Fruit fly (Drosophila melanogaster) whole organism, embryonic: ENCODE data around the gene CG5758.

Experiments used
- Antp ChIP-seq: fragments of 200-800 bp; sonication (Bioruptor generic); optimal IDR thresholded peaks from 3 replicates; lab custom pipeline; 2016; ENCODE audit warnings: missing biosample characterization, missing genetic modification characterization
- Asciz ChIP-seq: fragments of 200-800 bp; sonication (Bioruptor generic); optimal IDR thresholded peaks from 2 replicates; lab custom pipeline; 2017; ENCODE audit warnings: missing biosample characterization, mild to moderate bottlenecking, missing genetic modification characterization, missing genetic modification reagents
- Atf6 ChIP-seq: fragments of 200-800 bp; sonication (Bioruptor generic); IDR thresholded peaks from 2 replicates; pipeline ENCODE4 v1.3.6; 2022; ENCODE audit warnings: missing biosample characterization, missing genetic modification characterization
- B-H1 ChIP-seq: fragments of 200-800 bp; sonication (Bioruptor generic); IDR thresholded peaks from 3 replicates; pipeline ENCODE4 v1.3.6; 2022; ENCODE audit warnings: missing biosample characterization, missing genetic modification characterization
- CG10209 ChIP-seq: fragments of 200-800 bp; sonication (Bioruptor generic); optimal IDR thresholded peaks from 3 replicates; lab custom pipeline; 2017; ENCODE audit warnings: missing biosample characterization, mild to moderate bottlenecking, missing genetic modification characterization, missing genetic modification reagents
- CG11456 ChIP-seq: fragments of 200-800 bp; sonication (Bioruptor generic); IDR thresholded peaks from 3 replicates; pipeline ENCODE4 v1.3.6; 2022; ENCODE audit warnings: missing biosample characterization, missing genetic modification characterization
- CG13123 ChIP-seq: fragments of 200-800 bp; sonication (Bioruptor generic); optimal IDR thresholded peaks from 2 replicates; lab custom pipeline; 2016; ENCODE audit warnings: missing biosample characterization, missing genetic modification characterization
- CG13296 ChIP-seq: fragments of 200-800 bp; sonication (Bioruptor generic); optimal IDR thresholded peaks from 3 replicates; lab custom pipeline; 2018; ENCODE audit warnings: missing biosample characterization, mild to moderate bottlenecking, missing genetic modification characterization
- CG13894 ChIP-seq: fragments of 200-800 bp; sonication (Bioruptor generic); optimal IDR thresholded peaks from 3 replicates; lab custom pipeline; 2018; ENCODE audit warnings: missing biosample characterization, mild to moderate bottlenecking, missing genetic modification characterization, moderate library complexity
- CG14441 ChIP-seq: fragments of 200-800 bp; sonication (Bioruptor generic); IDR thresholded peaks from 2 replicates; pipeline ENCODE4 v1.3.6; 2022; ENCODE audit warnings: missing biosample characterization, missing genetic modification characterization
- CG1529 ChIP-seq: fragments of 200-800 bp; sonication (Bioruptor generic); optimal IDR thresholded peaks from 3 replicates; lab custom pipeline; 2018; ENCODE audit warnings: missing biosample characterization, missing genetic modification characterization
- CG16813 ChIP-seq: fragments of 200-800 bp; sonication (Bioruptor generic); IDR thresholded peaks from 3 replicates; pipeline ENCODE4 v1.3.6; 2022; ENCODE audit warnings: missing biosample characterization, missing genetic modification characterization; ENCODE audit not compliant: partially characterized antibody
- CG17612 ChIP-seq: fragments of 200-800 bp; sonication (Bioruptor generic); IDR thresholded peaks from 2 replicates; pipeline ENCODE4 v1.3.6; 2022; ENCODE audit warnings: missing biosample characterization, missing genetic modification characterization
- CG18599 ChIP-seq: fragments of 200-800 bp; sonication (Bioruptor generic); optimal IDR thresholded peaks from 3 replicates; lab custom pipeline; 2017; ENCODE audit warnings: missing biosample characterization, missing genetic modification characterization, mild to moderate bottlenecking, moderate library complexity, missing genetic modification reagents
- CG32532 ChIP-seq: fragments of 200-800 bp; sonication (Bioruptor generic); IDR thresholded peaks from 2 replicates; pipeline ENCODE4 v1.3.6; 2022; ENCODE audit warnings: missing biosample characterization, missing genetic modification characterization
- CG42726 ChIP-seq: fragments of 200-800 bp; sonication (Bioruptor generic); IDR thresholded peaks from 2 replicates; pipeline ENCODE4 v1.3.6; 2022; ENCODE audit warnings: missing biosample characterization, missing genetic modification characterization; ENCODE audit not compliant: partially characterized antibody
- CG4854 ChIP-seq: fragments of 200-800 bp; sonication (Bioruptor generic); optimal IDR thresholded peaks from 2 replicates; lab custom pipeline; 2016; ENCODE audit warnings: missing biosample characterization, missing genetic modification characterization, inconsistent platforms
- CG6854 ChIP-seq: fragments of 200-800 bp; sonication (Bioruptor generic); optimal IDR thresholded peaks from 3 replicates; lab custom pipeline; 2017; ENCODE audit warnings: missing biosample characterization, mild to moderate bottlenecking, missing genetic modification characterization
- CG9727 ChIP-seq: fragments of 200-800 bp; sonication (Bioruptor generic); optimal IDR thresholded peaks from 3 replicates; lab custom pipeline; 2017; ENCODE audit warnings: missing biosample characterization, mild to moderate bottlenecking, missing genetic modification characterization
- D19B ChIP-seq: fragments of 200-800 bp; sonication (Bioruptor generic); optimal IDR thresholded peaks from 2 replicates; lab custom pipeline; 2017; ENCODE audit warnings: missing biosample characterization, mild to moderate bottlenecking, missing genetic modification characterization
- HHEX ChIP-seq: fragments of 200-800 bp; sonication (Bioruptor generic); optimal IDR thresholded peaks from 3 replicates; lab custom pipeline; 2017; ENCODE audit warnings: missing biosample characterization, mild to moderate bottlenecking, missing genetic modification characterization, missing genetic modification reagents
- HLH4C ChIP-seq: fragments of 200-800 bp; sonication (Bioruptor generic); IDR thresholded peaks from 3 replicates; pipeline ENCODE4 v1.3.6; 2022; ENCODE audit warnings: missing biosample characterization, missing genetic modification characterization; ENCODE audit not compliant: partially characterized antibody
- Hand ChIP-seq: fragments of 200-800 bp; sonication (Bioruptor generic); optimal IDR thresholded peaks from 2 replicates; lab custom pipeline; 2017; ENCODE audit warnings: mild to moderate bottlenecking, missing biosample characterization, missing genetic modification reagents, missing genetic modification characterization
- Hey ChIP-seq: fragments of 200-800 bp; sonication (Bioruptor generic); optimal IDR thresholded peaks from 3 replicates; lab custom pipeline; 2018; ENCODE audit warnings: missing biosample characterization, mild to moderate bottlenecking, missing genetic modification characterization
- NfI ChIP-seq: fragments of 200-800 bp; sonication (Bioruptor generic); optimal IDR thresholded peaks from 3 replicates; lab custom pipeline; 2018; ENCODE audit warnings: missing biosample characterization, mild to moderate bottlenecking, missing genetic modification characterization, moderate library complexity
- Side ChIP-seq: fragments of 200-800 bp; sonication (Bioruptor generic); optimal IDR thresholded peaks from 2 replicates; lab custom pipeline; 2016; ENCODE audit warnings: missing biosample characterization, missing genetic modification characterization
- Spps ChIP-seq: fragments of 200-800 bp; sonication (Bioruptor generic); optimal IDR thresholded peaks from 2 replicates; lab custom pipeline; 2018; ENCODE audit warnings: missing biosample characterization, mild to moderate bottlenecking, missing genetic modification characterization
- Sry-δ ChIP-seq: fragments of 200-800 bp; sonication (Bioruptor generic); optimal IDR thresholded peaks from 2 replicates; lab custom pipeline; 2016; ENCODE audit warnings: missing biosample characterization, missing genetic modification characterization
- Trl ChIP-seq, 3 experiments: fragments of >200 bp in 2 of 3; fragments of 200-800 bp in 1 of 3; sonication (Bioruptor generic) in 1 of 3; optimal IDR thresholded peaks; 2 replicates in 1 of 3; 3 replicates in 2 of 3; lab custom pipeline; 2016 to 2017; ENCODE audit warnings: missing biosample characterization in 1 of 3, missing genetic modification characterization in 1 of 3
- abd-A ChIP-seq: fragments of 200-800 bp; sonication (Bioruptor generic); optimal IDR thresholded peaks from 3 replicates; lab custom pipeline; 2019; ENCODE audit warnings: missing biosample characterization, mild to moderate bottlenecking, missing genetic modification characterization, moderate library complexity
- bab2 ChIP-seq: fragments of 200-800 bp; sonication (Bioruptor generic); optimal IDR thresholded peaks from 2 replicates; lab custom pipeline; 2016; ENCODE audit warnings: missing biosample characterization, missing genetic modification characterization
- corto ChIP-seq: fragments of 200-800 bp; sonication (Bioruptor generic); optimal IDR thresholded peaks from 2 replicates; lab custom pipeline; 2016; ENCODE audit warnings: missing biosample characterization, mild to moderate bottlenecking, missing genetic modification characterization, moderate library complexity
- cwo ChIP-seq: fragments of 200-800 bp; sonication (Bioruptor generic); optimal IDR thresholded peaks from 3 replicates; lab custom pipeline; 2017; ENCODE audit warnings: missing biosample characterization, missing genetic modification characterization, mild to moderate bottlenecking, moderate library complexity, missing genetic modification reagents
- dimm ChIP-seq: fragments of 200-800 bp; sonication (Bioruptor generic); IDR thresholded peaks from 2 replicates; pipeline ENCODE4 v1.3.6; 2022; ENCODE audit warnings: missing biosample characterization, missing genetic modification characterization
- disco-r ChIP-seq: fragments of 200-800 bp; sonication (Bioruptor generic); optimal IDR thresholded peaks from 2 replicates; lab custom pipeline; 2016; ENCODE audit warnings: missing biosample characterization, missing genetic modification characterization
- dmrt99B ChIP-seq: fragments of 200-800 bp; sonication (Bioruptor generic); optimal IDR thresholded peaks from 2 replicates; lab custom pipeline; 2018; ENCODE audit warnings: missing biosample characterization, mild to moderate bottlenecking, missing genetic modification characterization, moderate library complexity
- dysf ChIP-seq: fragments of 200-800 bp; sonication (Bioruptor generic); IDR thresholded peaks from 3 replicates; pipeline ENCODE4 v1.3.6; 2022; ENCODE audit warnings: missing biosample characterization, missing genetic modification characterization
- grn ChIP-seq: fragments of 200-800 bp; sonication (Bioruptor generic); optimal IDR thresholded peaks from 3 replicates; lab custom pipeline; 2017; ENCODE audit warnings: missing biosample characterization, missing genetic modification characterization
- gro ChIP-seq: fragments of 200-800 bp; sonication (Bioruptor generic); optimal IDR thresholded peaks from 2 replicates; lab custom pipeline; 2016; ENCODE audit warnings: missing biosample characterization, missing genetic modification characterization
- her ChIP-seq: fragments of 200-800 bp; sonication (Bioruptor generic); optimal IDR thresholded peaks from 2 replicates; lab custom pipeline; 2016; ENCODE audit warnings: missing biosample characterization, missing genetic modification characterization
- hth ChIP-seq: fragments of >200 bp; optimal IDR thresholded peaks from 2 replicates; lab custom pipeline; 2017; ENCODE audit warnings: inconsistent platforms
- onecut ChIP-seq: fragments of 200-800 bp; sonication (Bioruptor generic); IDR thresholded peaks from 2 replicates; pipeline ENCODE4 v1.3.6; 2022; ENCODE audit warnings: missing biosample characterization, missing genetic modification characterization
- psq ChIP-seq: fragments of 200-800 bp; sonication (Bioruptor generic); optimal IDR thresholded peaks from 2 replicates; lab custom pipeline; 2017; ENCODE audit warnings: missing biosample characterization, missing genetic modification characterization
- rib ChIP-seq: fragments of 200-800 bp; sonication (Bioruptor generic); IDR thresholded peaks from 2 replicates; pipeline ENCODE4 v1.3.6; 2022; ENCODE audit warnings: missing biosample characterization, missing genetic modification characterization
- scrt ChIP-seq: fragments of 200-800 bp; sonication (Bioruptor generic); optimal IDR thresholded peaks from 2 replicates; lab custom pipeline; 2018; ENCODE audit warnings: missing biosample characterization, mild to moderate bottlenecking, missing genetic modification characterization, moderate library complexity
- sd ChIP-seq: fragments of 200-800 bp; sonication (Bioruptor generic); optimal IDR thresholded peaks from 3 replicates; lab custom pipeline; 2018; ENCODE audit warnings: missing biosample characterization, mild to moderate bottlenecking, missing genetic modification characterization, moderate library complexity
- sens ChIP-seq: fragments of 200-800 bp; sonication (Bioruptor generic); peaks from one replicate; lab custom pipeline; 2016; ENCODE audit warnings: missing biosample characterization, missing genetic modification characterization
- slou ChIP-seq: fragments of 200-800 bp; sonication (Bioruptor generic); optimal IDR thresholded peaks from 3 replicates; lab custom pipeline; 2016; ENCODE audit warnings: missing biosample characterization, missing genetic modification characterization
- sna ChIP-seq: fragments of 200-800 bp; sonication (Bioruptor generic); IDR thresholded peaks from 2 replicates; pipeline ENCODE4 v1.3.6; 2022; ENCODE audit warnings: missing biosample characterization, missing genetic modification characterization; ENCODE audit not compliant: partially characterized antibody
- sr ChIP-seq: fragments of 200-800 bp; sonication (Bioruptor generic); IDR thresholded peaks from 3 replicates; pipeline ENCODE4 v1.3.6; 2022; ENCODE audit warnings: missing biosample characterization, missing genetic modification characterization

Gene CG5758

dm6 chr2L:18136427-18136857 is 16.6 kb downstream of the CG5758 start (continued):
- TF ChIP-seq CG18599 (peak; percentile 75), hth (lab: Kevin White, UChicago) (no peak), CG32532 (GFP tag; lab: Robert Waterston, UW) (peak; percentile 37; the same call in 1 of the 2 replicates), CG16813 (GFP tag; lab: Robert Waterston, UW) (no peak), Sry-δ (no peak), rib (GFP tag; lab: Robert Waterston, UW) (peak; percentile 90), gro (GFP tag; lab: Kevin White, UChicago) (peak; percentile 66), sna (GFP tag; lab: Robert Waterston, UW) (no peak), Hey (tag; lab: Kevin White, UChicago) (no peak), Side (GFP tag; lab: Kevin White, UChicago) (peak; percentile 54), Hand (GFP tag; lab: Kevin White, UChicago) (peak; percentile 41), CG13123 (no peak), Antp (GFP tag; lab: Kevin White, UChicago) (no peak), D19B (GFP tag; lab: Kevin White, UChicago) (peak; percentile 24), corto (GFP tag; lab: Kevin White, UChicago) (no peak), abd-A (tag; lab: Kevin White, UChicago) (peak; percentile 93), Trl (optimal IDR thresholded peaks at IDR 0.05; lab: Kevin White, UChicago) (no peak), Trl (GFP tag; optimal IDR thresholded peaks at IDR 0.05; lab: Kevin White, UChicago) (peak; percentile 68), sr (GFP tag; lab: Robert Waterston, UW) (peak; percentile 43; the same call in 2 of the 3 replicates), dimm (GFP tag; lab: Robert Waterston, UW) (no peak), CG42726 (GFP tag; lab: Robert Waterston, UW) (no peak), slou (GFP tag; lab: Kevin White, UChicago) (peak; percentile 4), grn (GFP tag; lab: Kevin White, UChicago) (no peak), scrt (GFP tag; lab: Kevin White, UChicago) (peak; percentile 7), dysf (peak; percentile 37; the same call in 1 of the 3 replicates), onecut (GFP tag; lab: Robert Waterston, UW) (no peak), disco-r (GFP tag; lab: Kevin White, UChicago) (peak; percentile 42), cwo (GFP tag; lab: Kevin White, UChicago) (peak; percentile 55), CG6854 (GFP tag; lab: Kevin White, UChicago) (no peak), dmrt99B (no peak), Spps (tag; lab: Kevin White, UChicago) (no peak), sd (tag; lab: Kevin White, UChicago) (peak; percentile 78), psq (no peak), B-H1 (GFP tag; lab: Robert Waterston, UW) (no peak; the same call in 2 of the 3 replicates), Atf6 (GFP tag; lab: Robert Waterston, UW) (peak; percentile 71; the same call in 1 of the 2 replicates), CG17612 (GFP tag; lab: Robert Waterston, UW) (0 out of 2 replicates have a peak, but pooled peaks have one; percentile 22), sens (GFP tag; lab: Kevin White, UChicago) (peak; percentile 39), CG10209 (peak; percentile 54), CG13296 (GFP tag; lab: Kevin White, UChicago) (peak; percentile 37), CG9727 (peak; percentile 40), her (GFP tag; lab: Kevin White, UChicago) (peak; percentile 4), NfI (GFP tag; lab: Kevin White, UChicago) (no peak), CG11456 (GFP tag; lab: Robert Waterston, UW) (peak; percentile 46; the same call in 1 of the 3 replicates), Asciz (GFP tag; lab: Kevin White, UChicago) (no peak), CG4854 (GFP tag; lab: Kevin White, UChicago) (peak; percentile 33), HLH4C (GFP tag; lab: Robert Waterston, UW) (no peak), CG1529 (no peak), HHEX (GFP tag; lab: Kevin White, UChicago) (peak; percentile 27), CG14441 (no peak), CG13894 (peak; percentile 26), bab2 (peak; percentile 47)
